Fruit fly (Drosophila melanogaster): Measurements from ENCODE around the gene CG5376.

Gene CG5376

dm6 chr3R:22446493-22446892 lies 42.3 kb downstream of the CG5376 start, which contains the start of gene CG12499:
Gene CG12499, minus strand, starts transcription at chr3R:22446587.
- no peak for TF ChIP-seq CG17801 (GFP tag; optimal IDR thresholded peaks at IDR 0.05; ENCODE audit: partially characterized antibody)

DNA sequence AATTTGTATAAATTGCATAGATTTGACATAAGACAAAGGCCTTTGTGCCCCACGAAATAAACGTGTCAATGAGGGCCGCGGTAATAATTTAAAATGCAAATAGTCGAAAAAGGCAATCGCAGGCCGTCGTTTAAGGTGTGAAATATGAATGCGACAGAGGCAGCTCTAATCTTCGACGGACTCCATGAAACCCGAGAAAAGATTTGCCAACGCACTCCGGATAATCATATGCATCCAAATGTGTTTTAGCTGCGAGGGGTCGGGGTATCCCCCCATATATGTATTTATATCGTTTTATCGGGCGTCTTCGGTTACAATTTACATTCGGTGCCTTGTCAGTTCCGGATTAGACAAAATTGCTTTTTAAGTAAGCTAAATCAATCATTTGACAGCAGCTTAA lies 50.5 kb downstream of the CG5376 start:
- TF ChIP-seq CG17801 (GFP tag; optimal IDR thresholded peaks at IDR 0.05; ENCODE audit: partially characterized antibody) = no peak

Measured in ovary, adult (tissue).